Worm (Caenorhabditis elegans) whole organism, L4 larva: Measurements from ENCODE around the gene egas-1.
A peak's percentile ranks its signal among the peaks of the same experiment; 100 is the strongest.

ENCODE experiments used
- F49E8.2 ChIP-seq: sonication (generic microtip); optimal IDR thresholded peaks from 2 replicates; lab custom pipeline; 2016; ENCODE audit warnings: missing compliant biosample characterization, mild to moderate bottlenecking, missing genetic modification characterization, borderline replicate concordance
- R02D3.7 ChIP-seq: fragments of 150-350 bp; sonication (generic microtip); optimal IDR thresholded peaks from 3 replicates; lab custom pipeline; 2014; ENCODE audit warnings: missing biosample characterization, missing genetic modification characterization
- pqm-1 ChIP-seq: sonication (generic microtip); optimal IDR thresholded peaks from 2 replicates; lab custom pipeline; 2017; ENCODE audit warnings: missing biosample characterization, missing genetic modification characterization
- unc-39 ChIP-seq: sonication (generic microtip); optimal IDR thresholded peaks from 2 replicates; lab custom pipeline; 2017; ENCODE audit warnings: missing biosample characterization, missing genetic modification characterization

- TF ChIP-seq R02D3.7 (tag; lab: Kevin White, UChicago) (no peak), unc-39 (tag; lab: Kevin White, UChicago) (no peak), F49E8.2 (tag; lab: Kevin White, UChicago) (no peak), pqm-1 (tag; lab: Kevin White, UChicago) (peak; percentile 43)
These were observed 25.6 kb upstream of the egas-1 start for ce11 chrV:18614498-18614897.
